Worm (Caenorhabditis elegans) whole organism, late embryonic: ENCODE data around the gene T25B6.4.

ENCODE experiments used
- Y22D7AL.16 ChIP-seq: sonication (generic microtip); optimal IDR thresholded peaks from 2 replicates; lab custom pipeline; 2016; ENCODE audit warnings: missing genetic modification characterization, missing compliant biosample characterization
- ahr-1 ChIP-seq: sonication (generic microtip); optimal IDR thresholded peaks from 2 replicates; lab custom pipeline; 2016; ENCODE audit warnings: missing genetic modification characterization, missing compliant biosample characterization
- ama-1 ChIP-seq: fragments of 150-350 bp; optimal IDR thresholded peaks from 2 replicates; lab custom pipeline; 2014
- ceh-31 ChIP-seq: sonication (generic microtip); optimal IDR thresholded peaks from 2 replicates; lab custom pipeline; 2016; ENCODE audit warnings: missing genetic modification characterization, missing compliant biosample characterization
- ceh-48 ChIP-seq: sonication (generic microtip); optimal IDR thresholded peaks from 2 replicates; lab custom pipeline; 2016; ENCODE audit warnings: missing genetic modification characterization, inconsistent platforms, missing compliant biosample characterization
- elt-2 ChIP-seq: sonication (generic microtip); optimal IDR thresholded peaks from 2 replicates; lab custom pipeline; 2016; ENCODE audit warnings: missing genetic modification reagents, missing genetic modification characterization, missing compliant biosample characterization
- mec-3 ChIP-seq: sonication (generic microtip); optimal IDR thresholded peaks from 2 replicates; lab custom pipeline; 2016; ENCODE audit warnings: borderline replicate concordance, missing genetic modification characterization, missing compliant biosample characterization
- nhr-11 ChIP-seq: fragments of 150-350 bp; optimal IDR thresholded peaks from 2 replicates; lab custom pipeline; 2014; ENCODE audit warnings: missing biosample characterization, missing genetic modification characterization
- pag-3 ChIP-seq: sonication (generic microtip); optimal IDR thresholded peaks from 2 replicates; lab custom pipeline; 2016; ENCODE audit warnings: missing compliant biosample characterization, missing genetic modification characterization, borderline replicate concordance
- sdc-2 ChIP-seq: sonication (generic microtip); optimal IDR thresholded peaks from 2 replicates; lab custom pipeline; 2016; ENCODE audit warnings: missing genotype, missing genetic modification characterization, missing compliant biosample characterization

ce11 chrX:9010418-9010817 lies 5.1 kb upstream of the T25B6.4 start, which contains the start of gene C24A3.9:
- TF ChIP-seq pag-3 (tag; lab: Kevin White, UChicago): no peak
- no peak for TF ChIP-seq Y22D7AL.16 (tag; lab: Kevin White, UChicago)
- no peak for TF ChIP-seq ama-1 (lab: Kevin White, UChicago)
- no peak for TF ChIP-seq mec-3
- TF ChIP-seq elt-2 (tag; lab: Kevin White, UChicago): no peak
- TF ChIP-seq ahr-1 (tag; lab: Kevin White, UChicago): no peak
- no peak for TF ChIP-seq ceh-31 (tag; lab: Kevin White, UChicago)
- TF ChIP-seq nhr-11 (tag; lab: Kevin White, UChicago): no peak
- no peak for TF ChIP-seq ceh-48 (tag; lab: Kevin White, UChicago)
- no peak for TF ChIP-seq sdc-2 (tag; lab: Kevin White, UChicago)
